Worm (Caenorhabditis elegans) whole organism, early embryonic: ENCODE measurements around the gene Y50E8A.2.

Source experiments
- B0310.2 ChIP-seq: sonication (generic microtip); optimal IDR thresholded peaks from 2 replicates; lab custom pipeline; 2016; ENCODE audit warnings: mild to moderate bottlenecking, missing genetic modification characterization, missing compliant biosample characterization
- F13C5.2 ChIP-seq: sonication (generic microtip); optimal IDR thresholded peaks from 2 replicates; lab custom pipeline; 2017; ENCODE audit warnings: mild to moderate bottlenecking, missing genetic modification characterization, inconsistent platforms, missing compliant biosample characterization
- aly-1 ChIP-seq: sonication (generic microtip); optimal IDR thresholded peaks from 2 replicates; lab custom pipeline; 2016; ENCODE audit warnings: missing genetic modification characterization, missing compliant biosample characterization
- ama-1 ChIP-seq: fragments of 150-350 bp; optimal IDR thresholded peaks from 2 replicates; lab custom pipeline; 2014
- ceh-13 ChIP-seq: fragments of 200-800 bp; sonication (Bioruptor generic); optimal IDR thresholded peaks from 2 replicates; lab custom pipeline; 2018; ENCODE audit warnings: mild to moderate bottlenecking, missing genetic modification characterization, missing compliant biosample characterization
- ets-7 ChIP-seq: sonication (generic microtip); optimal IDR thresholded peaks from 2 replicates; lab custom pipeline; 2016; ENCODE audit warnings: missing genotype, missing genetic modification characterization, missing compliant biosample characterization
- flt-1 ChIP-seq: fragments of 200-800 bp; sonication (Bioruptor generic); IDR thresholded peaks from 2 replicates; pipeline ENCODE4 v1.3.6; 2022; ENCODE audit warnings: missing genetic modification characterization, missing compliant biosample characterization
- hmg-4 ChIP-seq: fragments of 200-800 bp; sonication (Bioruptor generic); optimal IDR thresholded peaks from 2 replicates; lab custom pipeline; 2018; ENCODE audit warnings: mild to moderate bottlenecking, missing genetic modification characterization, missing compliant biosample characterization
- tbx-11 ChIP-seq: fragments of 200-800 bp; sonication (Bioruptor generic); IDR thresholded peaks from 2 replicates; pipeline ENCODE4 v1.3.6; 2022; ENCODE audit warnings: missing genetic modification characterization, missing compliant biosample characterization

The Y50E8A.2 gene

DNA sequence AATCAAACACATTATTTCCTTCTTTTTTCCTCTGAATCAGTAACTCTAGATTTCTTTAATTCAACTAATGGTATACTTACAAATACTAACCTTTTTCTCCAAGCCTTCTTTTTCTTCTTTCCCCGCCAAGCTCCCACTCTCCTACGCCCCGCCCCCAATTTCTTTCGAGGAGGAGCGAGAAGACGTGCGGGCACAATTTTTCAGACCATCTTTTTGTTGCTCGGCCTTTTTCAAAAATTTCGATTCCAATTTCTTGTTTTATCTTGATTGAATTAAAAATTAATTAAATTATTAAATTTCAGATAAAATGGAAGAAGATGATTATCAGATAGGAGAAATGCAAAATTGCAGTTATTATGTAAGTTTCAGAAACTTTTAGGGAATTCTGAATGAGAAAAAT, 48.6 kb downstream of the Y50E8A.2 start, which contains the start of gene C47E8.3:
C47E8.3 (plus strand) TSS at position 301 of the 400 bp plus-strand sequence.
- TF ChIP-seq hmg-4 (GFP tag; lab: Kevin White, UChicago) (no peak), ama-1 (lab: Kevin White, UChicago) (no peak), ets-7 (no peak), B0310.2 (no peak), F13C5.2 (no peak), ceh-13 (GFP tag; lab: Kevin White, UChicago) (no peak), tbx-11 (GFP tag; lab: Robert Waterston, UW) (no peak), flt-1 (GFP tag; lab: Robert Waterston, UW) (no peak), aly-1 (no peak)
